Worm (Caenorhabditis elegans): ENCODE data around the gene F34D10.8.
A peak's percentile ranks its signal among the peaks of the same experiment; 100 is the strongest.

The F34D10.8 gene

DNA sequence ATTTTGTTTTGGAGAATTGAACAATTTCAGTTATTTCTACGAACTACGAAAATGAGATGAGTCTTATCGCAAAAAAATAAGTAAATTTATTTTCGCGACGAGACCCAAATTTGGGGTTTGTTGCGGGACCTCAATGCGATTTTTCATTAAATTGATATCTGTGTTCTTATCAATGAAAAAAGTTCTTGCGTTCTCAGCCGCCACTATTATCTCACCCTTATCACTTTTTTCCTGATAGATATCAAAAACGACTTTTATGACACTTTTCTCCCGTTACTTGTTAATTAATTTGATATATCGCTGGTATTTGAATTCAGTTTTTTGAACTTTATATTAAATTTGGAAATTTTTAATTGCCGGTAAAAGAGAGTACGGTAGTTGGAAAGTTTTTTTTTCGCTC lies 12.8 kb downstream of the F34D10.8 start:
- TF ChIP-seq alr-1 (tag; optimal IDR thresholded peaks at IDR 0.05; ENCODE audit: borderline replicate concordance) (no peak), egl-13 (tag; optimal IDR thresholded peaks at IDR 0.05) (no peak), pqm-1 (tag; optimal IDR thresholded peaks at IDR 0.05) (no peak), rnt-1 (tag; optimal IDR thresholded peaks at IDR 0.05) (no peak), nhr-19 (GFP tag; conservative IDR thresholded peaks at IDR 0.05) (no peak), fkh-10 (GFP tag; optimal IDR thresholded peaks at IDR 0.05) (no peak), hlh-4 (tag; optimal IDR thresholded peaks at IDR 0.05) (no peak), nhr-76 (tag; optimal IDR thresholded peaks at IDR 0.05) (no peak), efl-1 (optimal IDR thresholded peaks at IDR 0.05) (no peak), efl-1 (GFP tag; optimal IDR thresholded peaks at IDR 0.05 in 1 of 2) (no peak), tlp-1 (tag; optimal IDR thresholded peaks at IDR 0.05) (no peak), pag-3 (tag; optimal IDR thresholded peaks at IDR 0.05; ENCODE audit: borderline replicate concordance, insufficient read depth) (no peak), zip-4 (GFP tag; optimal IDR thresholded peaks at IDR 0.05) (no peak), pax-3 (tag; optimal IDR thresholded peaks at IDR 0.05) (no peak), ces-1 (GFP tag; optimal IDR thresholded peaks at IDR 0.05) (no peak)

DNA sequence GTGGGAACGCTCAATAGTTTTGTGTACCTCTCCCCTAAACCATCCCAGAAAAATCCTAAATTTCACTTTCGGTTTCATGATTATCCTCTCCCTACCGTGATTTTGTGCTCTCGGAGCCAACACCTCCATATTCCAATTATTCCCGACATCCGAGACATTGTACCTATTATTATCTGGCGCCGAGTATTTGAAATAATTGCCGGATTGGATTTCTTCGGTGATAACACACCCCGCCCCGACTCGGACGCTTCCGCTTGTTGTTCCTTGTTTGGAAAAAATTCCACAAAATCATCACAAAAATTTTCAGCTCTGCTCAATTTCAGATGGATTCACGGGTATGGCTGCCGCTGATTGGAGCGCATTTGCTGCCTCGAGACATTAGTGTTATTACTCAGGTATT lies 14.6 kb downstream of the F34D10.8 start, which contains the start of gene lin-48:
TSS of gene lin-48 (plus strand) at position 301 of the 400 bp plus-strand sequence.
- TF ChIP-seq lin-39 (tag; optimal IDR thresholded peaks at IDR 0.05), result no peak
- TF ChIP-seq pax-3 (tag; optimal IDR thresholded peaks at IDR 0.05), result no peak
- no peak for TF ChIP-seq ztf-4 (tag; optimal IDR thresholded peaks at IDR 0.05)

DNA sequence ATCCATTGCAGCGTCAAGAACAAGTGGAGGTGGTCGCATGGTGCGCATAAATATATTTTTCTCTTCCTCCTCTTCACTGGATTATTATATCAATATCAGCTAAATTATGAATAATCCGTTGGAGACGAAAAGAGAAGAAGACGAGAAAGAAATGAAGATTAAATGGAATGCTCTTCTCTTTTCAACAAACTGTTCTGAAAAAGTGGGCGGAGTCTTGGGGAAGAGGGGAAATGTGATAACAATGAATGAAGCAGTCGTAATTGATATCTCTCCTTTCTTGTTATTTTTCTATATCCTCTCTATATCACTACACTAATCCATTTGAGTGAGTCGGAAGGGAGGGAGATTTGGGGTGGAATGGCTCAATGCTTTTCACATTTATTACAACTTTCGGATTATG lies 28.7 kb downstream of the F34D10.8 start, which contains the start of gene arcp-1:
TSS of gene arcp-1 (minus strand) at position 101 of the 400 bp plus-strand sequence.
- TF ChIP-seq fkh-8 (tag; optimal IDR thresholded peaks at IDR 0.05) (peak; percentile 21), pax-3 (tag; optimal IDR thresholded peaks at IDR 0.05) (peak; percentile 12), dsc-1 (tag; optimal IDR thresholded peaks at IDR 0.05) (peak; percentile 72), egl-27 (tag; optimal IDR thresholded peaks at IDR 0.05) (no peak)

DNA sequence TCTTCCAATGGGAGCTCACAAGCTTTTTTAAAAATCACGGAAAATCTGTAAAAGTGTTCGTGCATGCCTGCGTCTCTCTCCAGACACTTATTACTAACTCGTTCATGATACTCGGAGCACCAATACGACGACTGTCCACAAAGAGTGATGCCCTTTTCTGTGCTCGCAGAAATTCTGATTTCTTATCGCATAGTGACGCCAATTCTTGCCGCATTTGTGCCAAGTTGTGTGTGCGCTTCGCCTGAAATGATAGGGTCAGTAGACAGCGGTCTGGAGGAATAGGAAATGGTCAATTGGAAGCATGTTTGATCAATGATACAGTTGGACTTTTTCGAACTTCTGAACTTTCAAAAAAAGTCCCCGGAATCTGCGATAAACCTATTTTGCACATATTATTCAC lies 33.5 kb downstream of the F34D10.8 start:
- TF ChIP-seq lin-35 (GFP tag; optimal IDR thresholded peaks at IDR 0.05) (peak in 1 of 2 experiments; percentile 27), elt-2 (tag; optimal IDR thresholded peaks at IDR 0.05) (peak; percentile 24), efl-1 (optimal IDR thresholded peaks at IDR 0.05) (no peak), efl-1 (GFP tag; optimal IDR thresholded peaks at IDR 0.05 in 1 of 2) (peak in 1 of 2 experiments; percentile 67), nhr-71 (tag; optimal IDR thresholded peaks at IDR 0.05) (no peak)

DNA sequence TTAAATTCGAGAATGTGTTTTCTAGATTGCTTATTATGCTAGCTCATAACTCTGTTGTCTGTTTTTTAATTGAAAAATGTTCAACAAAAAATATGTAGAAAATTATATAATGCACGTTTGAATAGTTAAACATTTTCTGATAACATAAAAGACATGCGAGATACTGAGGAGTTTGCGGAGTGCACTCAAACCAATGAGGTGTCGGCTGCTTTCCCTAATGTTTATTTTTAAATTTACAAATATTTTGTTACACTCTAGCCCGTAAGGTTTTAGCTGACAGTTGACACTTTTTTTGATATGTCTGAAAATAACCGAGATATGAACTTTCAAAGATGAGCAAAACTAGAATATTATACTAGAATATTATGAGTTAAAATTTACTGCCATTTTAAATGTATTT lies 34.0 kb downstream of the F34D10.8 start:
- TF ChIP-seq ceh-8 (GFP tag; optimal IDR thresholded peaks at IDR 0.05), result no peak
- peak; percentile 0 for TF ChIP-seq snpc-4 (tag; optimal IDR thresholded peaks at IDR 0.05)

DNA sequence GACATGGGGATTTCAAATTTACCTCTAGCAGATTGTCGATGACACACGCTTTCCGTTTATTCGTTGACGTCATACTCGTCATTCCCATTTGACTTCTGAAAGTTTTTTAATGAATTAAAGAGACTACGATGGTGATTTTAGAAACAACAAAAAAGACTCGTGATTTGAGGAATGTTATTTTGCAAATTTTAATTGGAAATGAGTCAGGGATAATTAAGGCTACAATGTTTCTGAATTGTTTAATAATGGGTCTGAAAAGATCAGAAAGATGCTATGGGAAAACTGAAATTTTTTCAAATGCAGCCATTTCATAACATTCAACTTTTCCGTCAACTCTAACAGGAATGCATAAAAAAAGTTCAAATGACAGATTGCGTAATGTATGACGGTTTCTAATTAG lies 34.9 kb downstream of the F34D10.8 start, which contains the start of gene C44F1.1:
TSS of gene C44F1.1 (minus strand) at position 101 of the 400 bp plus-strand sequence.
- peak; percentile 33 for TF ChIP-seq nhr-71 (tag; optimal IDR thresholded peaks at IDR 0.05)
- peak; percentile 88 for TF ChIP-seq ceh-8 (GFP tag; optimal IDR thresholded peaks at IDR 0.05)
- peak; percentile 14 for TF ChIP-seq fkh-8 (tag; optimal IDR thresholded peaks at IDR 0.05)
- no peak for TF ChIP-seq zag-1 (tag; optimal IDR thresholded peaks at IDR 0.05)
- no peak for TF ChIP-seq nhr-84 (tag; optimal IDR thresholded peaks at IDR 0.05)

DNA sequence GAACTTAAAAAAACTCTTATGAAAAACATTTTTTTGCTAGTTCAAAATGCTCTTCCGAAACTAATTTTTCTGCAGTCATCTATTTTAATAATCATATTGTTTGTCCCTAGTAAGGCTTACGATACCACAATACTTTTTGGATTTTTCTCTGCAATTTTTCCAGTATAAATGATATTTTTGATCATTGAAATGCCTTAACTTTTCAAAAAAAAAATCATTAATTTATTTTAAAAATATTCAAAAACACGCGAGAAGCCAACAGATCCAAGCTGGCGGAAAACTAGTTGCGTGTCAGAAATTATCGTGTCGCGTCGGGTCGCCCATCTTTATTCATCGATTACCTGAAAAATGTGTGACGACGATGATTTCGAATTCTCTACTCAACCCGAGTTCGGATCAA lies 37.6 kb downstream of the F34D10.8 start, which contains the start of gene gmeb-3:
TSS of gene gmeb-3 (plus strand) at position 301 of the 400 bp plus-strand sequence.
- TF ChIP-seq skn-1 (tag; optimal IDR thresholded peaks at IDR 0.05) (no peak), ama-1 (optimal IDR thresholded peaks at IDR 0.05) (no peak), Y116A8C.19 (tag; optimal IDR thresholded peaks at IDR 0.05; ENCODE audit: borderline replicate concordance) (no peak), rnt-1 (tag; optimal IDR thresholded peaks at IDR 0.05) (no peak), pag-3 (tag; optimal IDR thresholded peaks at IDR 0.05; ENCODE audit: borderline replicate concordance, insufficient read depth) (no peak), unc-62 (GFP tag; optimal IDR thresholded peaks at IDR 0.05) (no peak), lir-3 (tag; optimal IDR thresholded peaks at IDR 0.05; ENCODE audit: poor library complexity) (no peak), ceh-88 (GFP tag; IDR thresholded peaks at IDR 0.05) (no peak), sox-4 (tag; optimal IDR thresholded peaks at IDR 0.05) (no peak)
